Worm (Caenorhabditis elegans): ENCODE results near the gene F08F3.8.

DNA sequence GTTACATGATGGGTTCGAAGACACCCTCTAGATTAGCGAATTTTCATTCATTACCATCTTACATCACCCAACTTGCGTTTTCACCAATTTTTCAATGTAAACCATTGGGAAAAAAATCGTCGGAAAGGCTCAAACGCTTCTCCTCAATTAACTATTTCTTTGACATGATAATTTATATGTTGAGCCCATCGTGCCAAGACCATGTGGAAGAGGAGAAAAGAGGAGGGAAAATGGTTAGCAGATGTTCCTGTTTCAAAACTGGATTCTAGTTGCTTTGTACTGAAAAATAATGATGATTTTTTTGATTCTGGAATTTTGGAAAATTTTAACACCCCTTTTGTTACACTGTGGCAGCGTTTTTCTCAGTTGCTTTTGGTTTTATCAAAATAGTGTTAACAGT lies 11.6 kb upstream of the F08F3.8 start:
- TF ChIP-seq snpc-4 (GFP tag; optimal IDR thresholded peaks at IDR 0.05) (no peak), snpc-4 (tag; optimal IDR thresholded peaks at IDR 0.05) (no peak), fkh-3 (tag; optimal IDR thresholded peaks at IDR 0.05) (no peak), snpc-1.1 (tag; optimal IDR thresholded peaks at IDR 0.05; ENCODE audit: insufficient read depth) (no peak), B0035.1 (tag; optimal IDR thresholded peaks at IDR 0.05) (no peak)
